Fruit fly (Drosophila melanogaster) Kc167 (cell line): ENCODE measurements around the gene Trm1.

Source experiments
- Myc ChIP-seq: fragments of >200 bp; optimal IDR thresholded peaks from 2 replicates; lab custom pipeline; 2017; ENCODE audit warnings: missing external identifiers
- Sin3A ChIP-seq: fragments of >200 bp; optimal IDR thresholded peaks from 2 replicates; lab custom pipeline; 2018; ENCODE audit warnings: missing external identifiers
- h ChIP-seq: fragments of >200 bp; optimal IDR thresholded peaks from 3 replicates; lab custom pipeline; 2018; ENCODE audit warnings: missing external identifiers
- insv ChIP-seq: fragments of >200 bp; optimal IDR thresholded peaks from 3 replicates; lab custom pipeline; 2018; ENCODE audit warnings: missing external identifiers
- psq ChIP-seq: fragments of >200 bp; optimal IDR thresholded peaks from 2 replicates; lab custom pipeline; 2017; ENCODE audit warnings: missing external identifiers
- ttk ChIP-seq: sonication (Bioruptor generic); optimal IDR thresholded peaks from 2 replicates; lab custom pipeline; 2017; ENCODE audit warnings: missing external identifiers

Trm1 gene

DNA sequence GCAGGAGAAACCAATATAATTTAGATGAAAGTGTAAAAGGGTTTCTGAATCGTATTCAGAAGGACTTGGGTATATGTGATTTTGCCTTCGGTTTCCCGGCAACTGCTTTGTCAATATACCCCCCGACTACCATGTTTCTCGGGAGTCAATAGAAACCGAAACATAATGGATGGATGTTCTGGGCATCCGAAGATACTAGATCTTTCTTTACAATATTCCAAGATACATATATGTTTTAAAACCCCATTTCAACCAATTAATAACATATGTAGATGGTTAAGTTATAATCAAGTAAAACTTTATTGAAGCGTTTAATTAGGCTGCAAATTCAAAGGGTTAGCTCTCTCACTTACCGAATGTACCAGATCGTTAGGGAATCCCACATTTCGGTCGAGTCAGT, 3.0 kb downstream of the Trm1 start, which contains the start of gene CG5435:
Gene CG5435 (minus strand): TSS at position 101 of the 400 bp plus-strand sequence.
- TF ChIP-seq insv (lab: Kevin White, UChicago), result no peak
- no peak for TF ChIP-seq Sin3A (lab: Kevin White, UChicago)
- no peak for TF ChIP-seq ttk (lab: Kevin White, UChicago)
- no peak for TF ChIP-seq psq (lab: Kevin White, UChicago)
- no peak for TF ChIP-seq Myc
- no peak for TF ChIP-seq h (lab: Kevin White, UChicago)

DNA sequence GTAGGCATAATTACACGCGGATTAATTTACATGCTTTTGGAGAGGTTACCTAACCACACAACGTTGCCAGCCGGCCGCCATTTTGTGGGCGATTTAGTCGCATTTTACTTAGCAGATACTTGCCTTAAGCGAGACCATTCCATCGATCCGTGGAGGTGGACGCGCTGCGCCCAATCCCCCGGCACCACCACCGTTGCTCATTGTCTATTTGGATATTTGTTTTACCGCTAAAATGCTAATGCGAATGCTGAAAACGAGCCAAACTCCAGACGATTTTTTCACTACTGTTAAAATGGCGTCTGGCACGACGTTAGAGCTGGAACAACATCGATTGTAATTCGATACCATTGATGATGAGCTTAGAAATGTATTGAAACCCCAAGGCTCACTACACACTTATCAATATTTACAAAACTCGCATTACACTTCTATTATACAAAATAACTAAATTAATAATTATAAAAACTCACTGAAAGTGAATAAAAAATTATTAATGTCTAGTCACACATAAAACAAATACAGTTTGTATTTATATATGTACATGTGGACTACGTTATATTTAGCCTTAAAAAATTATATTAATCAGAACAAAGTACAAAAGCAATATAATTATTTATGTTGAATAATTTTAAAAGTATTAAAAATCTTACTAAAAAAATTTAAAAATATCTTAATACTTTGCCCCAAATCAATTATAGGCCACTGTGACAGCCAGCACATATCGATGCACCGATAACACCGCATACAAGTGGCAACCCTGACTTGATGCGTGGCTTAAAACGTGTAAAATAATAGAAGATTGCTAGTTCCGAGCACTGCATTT, 6.1 kb downstream of the Trm1 start, which contains the start of gene eRF3:
Gene eRF3 (plus strand): TSS at position 741 of the 823 bp plus-strand sequence.
- TF ChIP-seq Sin3A (lab: Kevin White, UChicago), result no peak
- no peak for TF ChIP-seq insv (lab: Kevin White, UChicago)
- no peak for TF ChIP-seq ttk (lab: Kevin White, UChicago)
- TF ChIP-seq h (lab: Kevin White, UChicago), result no peak
- TF ChIP-seq psq (lab: Kevin White, UChicago), result no peak
- TF ChIP-seq Myc, result no peak

DNA sequence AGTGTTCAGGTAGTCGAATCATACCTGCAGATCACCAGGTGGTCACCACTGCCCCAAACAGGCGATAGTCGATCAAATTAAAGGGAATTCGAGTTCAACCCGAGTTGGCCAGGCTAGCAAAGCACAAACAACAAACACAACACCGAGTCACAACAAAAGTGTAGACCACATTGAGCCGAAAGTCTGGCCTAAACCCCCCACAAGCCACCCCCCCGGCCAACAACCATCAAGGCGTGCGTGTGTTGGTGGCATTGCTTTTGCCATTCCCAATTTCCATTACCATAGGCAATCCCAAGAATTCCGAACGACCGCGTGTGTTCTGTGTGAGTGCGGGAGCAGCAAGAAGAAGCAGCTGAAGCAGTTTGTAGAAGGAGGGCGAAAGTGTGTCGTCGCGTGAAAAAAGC, 6.7 kb downstream of the Trm1 start, which contains the start of gene SC35:
Gene SC35 (minus strand): TSS at position 131 of the 404 bp plus-strand sequence.
- TF ChIP-seq insv (lab: Kevin White, UChicago) (no peak), h (lab: Kevin White, UChicago) (no peak), psq (lab: Kevin White, UChicago) (no peak), Myc (no peak), Sin3A (lab: Kevin White, UChicago) (no peak), ttk (lab: Kevin White, UChicago) (no peak)

DNA sequence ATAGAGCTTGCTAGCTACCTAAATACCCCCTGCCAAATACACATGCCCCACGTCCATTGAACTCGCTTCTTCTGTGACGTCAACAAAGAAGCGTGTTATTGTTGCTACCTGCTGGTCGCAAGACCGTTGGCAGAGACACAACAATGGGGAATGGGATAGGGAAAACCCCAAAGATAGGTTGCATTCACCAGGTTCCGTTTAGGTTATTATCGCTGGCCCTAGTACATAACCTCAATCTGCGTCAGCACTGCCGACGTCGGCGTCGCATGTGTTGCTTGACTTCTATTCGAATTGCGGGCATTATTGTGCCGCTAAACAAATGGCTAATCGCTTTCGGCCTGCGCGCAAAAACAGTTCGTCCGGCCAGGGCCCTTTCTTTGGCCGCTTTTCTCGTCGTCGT, 7.6 kb downstream of the Trm1 start:
- TF ChIP-seq insv (lab: Kevin White, UChicago) (no peak), Myc (no peak), Sin3A (lab: Kevin White, UChicago) (no peak), psq (lab: Kevin White, UChicago) (no peak), ttk (lab: Kevin White, UChicago) (no peak), h (lab: Kevin White, UChicago) (no peak)

DNA sequence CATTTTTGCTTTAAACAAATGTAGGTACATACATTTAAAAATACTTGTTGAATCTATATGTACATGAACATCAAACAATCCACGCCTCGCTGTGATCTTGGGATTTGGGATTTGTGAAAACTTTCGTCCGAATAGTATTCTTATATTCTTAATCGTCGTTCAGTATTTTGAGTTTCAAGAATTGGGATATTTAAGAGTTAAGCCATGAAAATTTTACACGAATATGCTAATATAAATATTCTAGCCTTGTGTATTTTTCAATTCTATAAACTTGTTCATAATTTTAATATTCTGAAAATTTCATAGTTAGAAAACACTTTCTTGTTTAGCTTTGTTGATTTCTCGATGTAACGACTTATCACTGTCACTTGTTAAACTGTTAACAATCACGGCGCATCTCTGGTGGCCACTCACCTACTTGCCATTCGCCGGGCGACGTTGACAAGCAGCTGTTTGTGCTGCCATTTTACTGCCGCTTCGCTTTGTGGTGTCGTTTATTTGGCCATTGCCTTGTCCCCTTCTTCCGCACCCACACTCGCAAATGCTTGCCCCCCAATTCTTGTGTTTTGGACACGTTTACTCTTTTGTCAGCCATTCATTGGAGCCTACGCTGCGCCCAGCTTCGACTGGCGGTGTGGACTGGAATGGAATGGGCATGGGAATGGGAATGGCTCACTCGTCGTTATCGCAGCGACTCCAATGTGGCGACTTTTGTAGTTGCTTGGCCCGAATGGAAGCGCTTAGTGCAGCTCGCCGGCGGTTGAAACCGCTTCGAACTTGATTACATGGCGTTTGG, 8.3 kb downstream of the Trm1 start:
- no peak for TF ChIP-seq Myc

DNA sequence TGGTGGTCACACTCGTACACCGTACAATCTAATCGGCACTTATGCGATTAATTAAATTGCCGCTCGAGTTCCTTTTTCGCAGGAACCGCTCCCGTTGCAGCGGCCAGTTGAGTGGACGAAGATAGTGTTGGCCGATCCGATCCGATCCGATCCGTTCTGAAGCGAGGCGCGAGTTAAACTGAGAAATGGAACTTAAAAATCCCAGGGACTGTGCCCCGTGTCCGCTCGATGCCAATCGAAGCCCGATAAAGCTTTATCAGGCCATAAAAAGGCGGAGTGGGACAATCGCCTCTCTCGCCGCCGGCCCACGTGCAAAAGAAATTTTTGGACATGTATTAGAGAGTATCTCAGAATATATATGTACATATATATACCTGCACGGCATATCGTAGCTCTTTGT, 17.9 kb downstream of the Trm1 start, which contains the start of gene Oatp33Ea:
Gene Oatp33Ea (minus strand): TSS at position 182 of the 400 bp plus-strand sequence.
- TF ChIP-seq psq (lab: Kevin White, UChicago), result no peak
- no peak for TF ChIP-seq Myc
- no peak for TF ChIP-seq ttk (lab: Kevin White, UChicago)
- no peak for TF ChIP-seq insv (lab: Kevin White, UChicago)
- TF ChIP-seq h (lab: Kevin White, UChicago), result no peak
- no peak for TF ChIP-seq Sin3A (lab: Kevin White, UChicago)

DNA sequence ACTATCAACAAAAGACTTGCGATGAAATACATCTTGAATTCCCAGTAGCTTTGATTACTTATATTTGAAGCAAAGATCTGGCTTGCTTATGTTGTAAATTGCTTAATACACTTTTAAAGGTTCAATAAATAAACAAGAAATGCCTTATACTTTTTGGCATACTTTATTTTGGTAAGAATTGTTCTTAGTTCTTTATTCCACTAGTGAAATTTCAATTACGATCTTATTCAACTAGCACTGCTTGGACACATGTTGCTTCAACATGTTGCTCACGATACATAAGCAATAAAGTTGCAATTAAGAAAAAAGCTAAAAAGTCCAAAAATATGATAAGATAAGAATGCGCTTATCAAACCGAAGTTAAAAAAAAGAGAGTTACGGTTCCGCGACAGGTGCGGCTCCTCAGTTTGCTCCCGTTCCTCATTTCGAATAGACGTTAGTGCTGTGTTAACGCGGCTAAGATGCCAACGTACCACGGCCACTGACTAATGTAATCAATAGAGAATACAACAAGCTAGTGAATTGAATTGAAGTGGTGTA, 20.3 kb downstream of the Trm1 start, which contains the start of the genes CG5421 and Oatp33Eb:
Gene CG5421 (minus strand): TSS at position 51 of the 540 bp plus-strand sequence.
Gene Oatp33Eb (plus strand): TSS at position 403 of the 540 bp plus-strand sequence.
- TF ChIP-seq psq (lab: Kevin White, UChicago), result no peak
- no peak for TF ChIP-seq Sin3A (lab: Kevin White, UChicago)
- no peak for TF ChIP-seq Myc
- TF ChIP-seq insv (lab: Kevin White, UChicago), result no peak
- TF ChIP-seq ttk (lab: Kevin White, UChicago), result no peak
- TF ChIP-seq h (lab: Kevin White, UChicago), result no peak

DNA sequence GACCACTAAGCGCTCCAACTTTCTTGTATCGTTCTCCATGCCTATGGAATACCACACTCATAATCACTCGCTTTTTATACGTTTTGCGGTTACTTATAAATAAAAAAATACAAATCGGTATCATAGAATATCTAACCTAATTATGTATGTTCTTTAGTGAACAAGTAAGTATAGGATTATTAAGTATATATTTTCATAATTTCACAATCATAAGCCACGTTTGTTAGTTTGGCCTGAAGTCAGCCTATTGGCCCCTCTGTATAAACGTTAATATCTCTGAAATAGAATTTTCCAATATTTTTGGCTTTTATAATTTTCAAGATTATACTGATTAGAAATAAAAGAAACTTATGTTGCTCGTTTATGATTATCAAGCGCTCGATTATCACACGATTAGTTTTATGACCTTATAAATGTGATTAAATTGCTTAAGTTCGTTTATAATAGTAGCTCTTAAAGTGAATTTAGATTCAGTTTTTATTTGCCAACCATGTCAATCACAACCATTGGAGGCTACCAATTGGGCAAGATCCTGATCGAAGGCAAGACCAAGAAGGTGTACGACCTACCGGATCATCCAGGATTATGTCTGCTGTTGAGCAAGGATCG, 25.5 kb downstream of the Trm1 start, which contains the start of gene CG5418:
Gene CG5418 (minus strand): TSS at position 51 of the 609 bp plus-strand sequence.
- TF ChIP-seq h (lab: Kevin White, UChicago) (no peak), ttk (lab: Kevin White, UChicago) (no peak), Myc (no peak), insv (lab: Kevin White, UChicago) (no peak), Sin3A (lab: Kevin White, UChicago) (no peak), psq (lab: Kevin White, UChicago) (no peak)

DNA sequence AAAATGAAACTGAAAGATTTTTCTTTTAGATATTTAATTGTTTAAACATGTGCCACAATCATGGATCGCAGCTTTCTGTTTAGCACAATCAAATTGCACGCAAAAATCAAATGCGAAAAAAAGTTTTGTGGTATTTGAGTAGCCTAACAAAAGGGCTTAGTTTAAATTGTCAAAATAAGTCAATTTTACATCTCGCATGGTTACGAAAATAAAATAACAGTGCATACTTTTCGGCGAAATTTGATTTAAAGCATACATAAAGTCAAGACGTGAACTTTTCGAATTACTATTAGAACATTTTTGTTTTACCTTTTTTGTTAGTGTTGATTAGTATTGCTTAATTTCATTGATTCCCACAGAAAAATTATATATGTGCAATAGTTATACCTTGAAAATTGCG, 27.2 kb downstream of the Trm1 start:
- TF ChIP-seq insv (lab: Kevin White, UChicago) (no peak), Myc (no peak), ttk (lab: Kevin White, UChicago) (no peak), h (lab: Kevin White, UChicago) (no peak), Sin3A (lab: Kevin White, UChicago) (no peak), psq (lab: Kevin White, UChicago) (no peak)

DNA sequence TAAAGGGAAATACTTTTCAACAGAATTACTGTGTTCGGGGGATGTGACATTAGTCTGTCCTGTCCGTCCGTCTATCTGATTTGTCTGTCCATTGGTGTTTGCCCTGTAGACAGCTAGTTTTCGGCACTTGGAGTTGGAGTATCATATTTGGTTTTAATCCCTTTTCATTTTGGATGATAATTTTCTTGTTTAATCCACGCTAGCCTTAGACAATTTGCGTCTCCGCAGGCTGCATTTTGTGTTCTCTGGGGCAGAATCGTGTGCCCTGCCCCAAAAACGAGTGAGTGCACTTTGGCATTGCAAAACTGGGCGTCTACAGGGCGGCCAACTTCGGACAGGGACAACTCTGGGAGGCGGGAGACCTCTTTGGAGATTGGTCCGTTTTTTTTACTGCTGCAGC, 27.9 kb downstream of the Trm1 start:
- TF ChIP-seq insv (lab: Kevin White, UChicago) (no peak), ttk (lab: Kevin White, UChicago) (no peak), h (lab: Kevin White, UChicago) (no peak), Sin3A (lab: Kevin White, UChicago) (no peak), Myc (no peak), psq (lab: Kevin White, UChicago) (no peak)
